Fruit fly (Drosophila melanogaster): ENCODE data around the gene Acp95EF.

The Acp95EF gene

DNA sequence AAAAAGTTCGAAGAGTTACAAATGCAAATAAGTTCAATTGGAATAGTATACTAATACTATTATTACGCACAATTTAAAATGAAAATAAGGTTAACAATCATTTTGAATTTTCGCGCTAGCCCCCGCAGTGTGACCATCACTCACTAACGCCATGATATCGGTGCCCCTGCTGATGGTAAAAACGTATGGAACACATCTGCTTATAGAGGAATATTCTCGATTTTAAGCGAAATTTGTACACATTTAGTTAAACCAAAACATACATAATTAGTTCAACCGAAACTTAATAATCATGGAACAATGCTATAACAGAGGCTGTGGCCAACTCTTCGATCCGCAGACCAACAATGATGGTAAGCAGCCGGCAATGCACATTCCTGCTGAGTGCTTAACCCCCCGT, 42.6 kb upstream of the Acp95EF start, which contains the start of gene mora (continued):
- no peak for TF ChIP-seq CG4730 (GFP tag; IDR thresholded peaks at IDR 0.05)
- peak; percentile 13; the same call in 1 of the 2 replicates for TF ChIP-seq amos (GFP tag; IDR thresholded peaks at IDR 0.05; ENCODE audit: partially characterized antibody)
- peak; percentile 50 for TF ChIP-seq CG2116 (GFP tag; optimal IDR thresholded peaks at IDR 0.05)
- no peak for TF ChIP-seq PHDP (tag; optimal IDR thresholded peaks at IDR 0.05)
- TF ChIP-seq CG3838 (GFP tag; optimal IDR thresholded peaks at IDR 0.05): no peak
- no peak for TF ChIP-seq stc (GFP tag; IDR thresholded peaks at IDR 0.05)
- TF ChIP-seq CG10274 (GFP tag; optimal IDR thresholded peaks at IDR 0.05): no peak
- peak; percentile 22 for TF ChIP-seq CG9437 (GFP tag; optimal IDR thresholded peaks at IDR 0.05)
- no peak for TF ChIP-seq Hsf (GFP tag; optimal IDR thresholded peaks at IDR 0.05)
- no peak for TF ChIP-seq crc (GFP tag; optimal IDR thresholded peaks at IDR 0.05)
- TF ChIP-seq wor (GFP tag; IDR thresholded peaks at IDR 0.05): no peak
- TF ChIP-seq pfk (GFP tag; optimal IDR thresholded peaks at IDR 0.05): no peak
- TF ChIP-seq CG11398 (GFP tag; optimal IDR thresholded peaks at IDR 0.05): no peak
- TF ChIP-seq crol (GFP tag; IDR thresholded peaks at IDR 0.05): 0 out of 2 replicates have a peak, but pooled peaks have one; percentile 32
- no peak for TF ChIP-seq CG11093 (GFP tag; IDR thresholded peaks at IDR 0.05)
- TF ChIP-seq gfzf (GFP tag; optimal IDR thresholded peaks at IDR 0.05): peak; percentile 88
- TF ChIP-seq psq (GFP tag; optimal IDR thresholded peaks at IDR 0.05): no peak
- no peak for TF ChIP-seq seq (GFP tag; IDR thresholded peaks at IDR 0.05)
- no peak for TF ChIP-seq ara (GFP tag; IDR thresholded peaks at IDR 0.05)
- TF ChIP-seq CG1024 (GFP tag; IDR thresholded peaks at IDR 0.05): no peak
- TF ChIP-seq so (GFP tag; IDR thresholded peaks at IDR 0.05): no peak
- TF ChIP-seq Hey (tag; optimal IDR thresholded peaks at IDR 0.05): no peak
- TF ChIP-seq sr (GFP tag; IDR thresholded peaks at IDR 0.05): no peak
- TF ChIP-seq CG1602 (GFP tag; optimal IDR thresholded peaks at IDR 0.05): no peak
- TF ChIP-seq eyg (GFP tag; optimal IDR thresholded peaks at IDR 0.05): no peak
- TF ChIP-seq bigmax (GFP tag; optimal IDR thresholded peaks at IDR 0.05): peak; percentile 13
- TF ChIP-seq NC2β (GFP tag; optimal IDR thresholded peaks at IDR 0.05): no peak
- TF ChIP-seq CG10267 (tag; optimal IDR thresholded peaks at IDR 0.05): peak; percentile 22
- TF ChIP-seq gem (tag; optimal IDR thresholded peaks at IDR 0.05): no peak
- no peak for TF ChIP-seq dati (GFP tag; IDR thresholded peaks at IDR 0.05)
- no peak for TF ChIP-seq croc (GFP tag; conservative IDR thresholded peaks at IDR 0.05)
- peak; percentile 95 for TF ChIP-seq E2f2 (GFP tag; IDR thresholded peaks at IDR 0.05)
- TF ChIP-seq Ets97D (GFP tag; optimal IDR thresholded peaks at IDR 0.05): peak; percentile 17
- no peak for TF ChIP-seq CG6854 (GFP tag; optimal IDR thresholded peaks at IDR 0.05)
- TF ChIP-seq D19B (GFP tag; optimal IDR thresholded peaks at IDR 0.05): no peak
- no peak for TF ChIP-seq Doc3 (GFP tag; IDR thresholded peaks at IDR 0.05; ENCODE audit: partially characterized antibody)
- no peak for TF ChIP-seq ftz-f1 (GFP tag; optimal IDR thresholded peaks at IDR 0.05)
- no peak for TF ChIP-seq CG11247 (GFP tag; IDR thresholded peaks at IDR 0.05)
- no peak for TF ChIP-seq run (tag; optimal IDR thresholded peaks at IDR 0.05)
- TF ChIP-seq Nf-YC (tag; optimal IDR thresholded peaks at IDR 0.05): no peak
- TF ChIP-seq CG1233 (GFP tag; optimal IDR thresholded peaks at IDR 0.05): no peak
- no peak for TF ChIP-seq dmrt11E (tag; optimal IDR thresholded peaks at IDR 0.05)
- TF ChIP-seq Xbp1 (GFP tag; optimal IDR thresholded peaks at IDR 0.05): no peak
- no peak for TF ChIP-seq ato (GFP tag; IDR thresholded peaks at IDR 0.05; ENCODE audit: partially characterized antibody)
- no peak for TF ChIP-seq CG18619 (GFP tag; optimal IDR thresholded peaks at IDR 0.05)
- peak; percentile 48 for TF ChIP-seq sd (tag; optimal IDR thresholded peaks at IDR 0.05)
- TF ChIP-seq kay (GFP tag; optimal IDR thresholded peaks at IDR 0.05): no peak
- TF ChIP-seq row (GFP tag; IDR thresholded peaks at IDR 0.05): peak; percentile 11; the same call in 1 of the 3 replicates
- no peak for TF ChIP-seq CG17829 (tag; optimal IDR thresholded peaks at IDR 0.05)
- no peak for TF ChIP-seq cas (GFP tag; IDR thresholded peaks at IDR 0.05)
- peak; percentile 6 for TF ChIP-seq CG15514 (GFP tag; optimal IDR thresholded peaks at IDR 0.05)
- TF ChIP-seq CG12659 (GFP tag; optimal IDR thresholded peaks at IDR 0.05): no peak

Measured in whole organism, embryonic.